Worm (Caenorhabditis elegans) whole organism, L4/young adult: ENCODE measurements around the gene pfkb-1.2.

Source experiments
- W03F9.2 ChIP-seq: fragments of 150-350 bp; optimal IDR thresholded peaks from 2 replicates; lab custom pipeline; 2014; ENCODE audit warnings: missing biosample characterization, missing genetic modification characterization
- dao-5 ChIP-seq: sonication (generic microtip); optimal IDR thresholded peaks from 2 replicates; lab custom pipeline; 2016; ENCODE audit warnings: missing genotype, missing genetic modification characterization, moderate library complexity, missing compliant biosample characterization
- him-1 ChIP-seq: sonication (generic microtip); optimal IDR thresholded peaks from 2 replicates; lab custom pipeline; 2016; ENCODE audit warnings: missing genotype, missing genetic modification reagents, missing genetic modification characterization, missing compliant biosample characterization

DNA sequence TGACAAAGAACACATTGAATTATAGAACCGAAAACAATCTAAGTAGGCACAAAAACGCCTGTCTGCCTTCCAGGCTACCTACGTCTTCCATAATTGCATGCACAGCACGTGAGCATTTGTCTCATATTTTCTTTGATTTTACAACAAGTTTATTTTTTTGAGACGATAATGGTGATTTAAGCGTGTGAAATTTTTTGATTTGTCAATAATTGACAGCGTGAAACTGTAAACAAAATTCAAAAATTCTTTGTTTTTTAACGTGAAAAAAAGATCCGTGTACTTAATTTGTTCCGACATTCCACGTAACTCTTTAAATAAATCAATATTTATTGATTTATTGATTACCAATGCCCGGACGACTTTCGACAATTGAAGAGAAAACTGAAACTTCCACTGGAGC, 24.7 kb upstream of the pfkb-1.2 start, which contains the start of gene dhhc-13:
- TF ChIP-seq him-1 (tag; lab: Kevin White, UChicago) (no peak), dao-5 (tag; lab: Kevin White, UChicago) (no peak), W03F9.2 (no peak)
